Worm (Caenorhabditis elegans) whole organism, early embryonic: ENCODE measurements around the gene sumv-1.
A peak's percentile ranks its signal among the peaks of the same experiment; 100 is the strongest.

Source experiments
- B0310.2 ChIP-seq: sonication (generic microtip); optimal IDR thresholded peaks from 2 replicates; lab custom pipeline; 2016; ENCODE audit warnings: mild to moderate bottlenecking, missing genetic modification characterization, missing compliant biosample characterization
- F13C5.2 ChIP-seq: sonication (generic microtip); optimal IDR thresholded peaks from 2 replicates; lab custom pipeline; 2017; ENCODE audit warnings: mild to moderate bottlenecking, missing genetic modification characterization, inconsistent platforms, missing compliant biosample characterization
- aly-1 ChIP-seq: sonication (generic microtip); optimal IDR thresholded peaks from 2 replicates; lab custom pipeline; 2016; ENCODE audit warnings: missing genetic modification characterization, missing compliant biosample characterization
- ama-1 ChIP-seq: fragments of 150-350 bp; optimal IDR thresholded peaks from 2 replicates; lab custom pipeline; 2014
- ceh-13 ChIP-seq: fragments of 200-800 bp; sonication (Bioruptor generic); optimal IDR thresholded peaks from 2 replicates; lab custom pipeline; 2018; ENCODE audit warnings: mild to moderate bottlenecking, missing genetic modification characterization, missing compliant biosample characterization
- ceh-36 ChIP-seq: sonication (generic microtip); optimal IDR thresholded peaks from 2 replicates; lab custom pipeline; 2016; ENCODE audit warnings: missing genetic modification characterization, inconsistent platforms, missing compliant biosample characterization
- ets-7 ChIP-seq: sonication (generic microtip); optimal IDR thresholded peaks from 2 replicates; lab custom pipeline; 2016; ENCODE audit warnings: missing genotype, missing genetic modification characterization, missing compliant biosample characterization
- flt-1 ChIP-seq: fragments of 200-800 bp; sonication (Bioruptor generic); IDR thresholded peaks from 2 replicates; pipeline ENCODE4 v1.3.6; 2022; ENCODE audit warnings: missing genetic modification characterization, missing compliant biosample characterization
- hmbx-1 ChIP-seq: sonication (generic microtip); optimal IDR thresholded peaks from 2 replicates; lab custom pipeline; 2016; ENCODE audit warnings: mild to moderate bottlenecking, missing genetic modification characterization, missing compliant biosample characterization
- hmg-4 ChIP-seq: fragments of 200-800 bp; sonication (Bioruptor generic); optimal IDR thresholded peaks from 2 replicates; lab custom pipeline; 2018; ENCODE audit warnings: mild to moderate bottlenecking, missing genetic modification characterization, missing compliant biosample characterization
- hnd-1 ChIP-seq: sonication (generic microtip); optimal IDR thresholded peaks from 2 replicates; lab custom pipeline; 2016; ENCODE audit warnings: missing genetic modification characterization, missing compliant biosample characterization
- pes-1 ChIP-seq: fragments of 200-800 bp; sonication (Bioruptor generic); IDR thresholded peaks from 2 replicates; pipeline ENCODE4 v1.3.6; 2022; ENCODE audit warnings: missing genetic modification reagents, missing genetic modification characterization, missing compliant biosample characterization
- scrt-1 ChIP-seq: fragments of 200-800 bp; sonication (Bioruptor generic); IDR thresholded peaks from 2 replicates; pipeline ENCODE4 v1.3.6; 2022; ENCODE audit warnings: missing genetic modification characterization, missing compliant biosample characterization
- sea-1 ChIP-seq: fragments of 200-800 bp; sonication (Bioruptor generic); conservative IDR thresholded peaks from 2 replicates; pipeline ENCODE4 v1.3.6; 2022; ENCODE audit warnings: missing genetic modification characterization, missing compliant biosample characterization
- tbx-11 ChIP-seq: fragments of 200-800 bp; sonication (Bioruptor generic); IDR thresholded peaks from 2 replicates; pipeline ENCODE4 v1.3.6; 2022; ENCODE audit warnings: missing genetic modification characterization, missing compliant biosample characterization
- tbx-37 ChIP-seq: fragments of 200-800 bp; sonication (Bioruptor generic); conservative IDR thresholded peaks from 2 replicates; pipeline ENCODE4 v1.3.6; 2022; ENCODE audit warnings: missing genetic modification reagents, missing genetic modification characterization, missing compliant biosample characterization
- tra-4 ChIP-seq: sonication (generic microtip); optimal IDR thresholded peaks from 2 replicates; lab custom pipeline; 2017; ENCODE audit warnings: missing genetic modification characterization, missing compliant biosample characterization

The sumv-1 gene

DNA sequence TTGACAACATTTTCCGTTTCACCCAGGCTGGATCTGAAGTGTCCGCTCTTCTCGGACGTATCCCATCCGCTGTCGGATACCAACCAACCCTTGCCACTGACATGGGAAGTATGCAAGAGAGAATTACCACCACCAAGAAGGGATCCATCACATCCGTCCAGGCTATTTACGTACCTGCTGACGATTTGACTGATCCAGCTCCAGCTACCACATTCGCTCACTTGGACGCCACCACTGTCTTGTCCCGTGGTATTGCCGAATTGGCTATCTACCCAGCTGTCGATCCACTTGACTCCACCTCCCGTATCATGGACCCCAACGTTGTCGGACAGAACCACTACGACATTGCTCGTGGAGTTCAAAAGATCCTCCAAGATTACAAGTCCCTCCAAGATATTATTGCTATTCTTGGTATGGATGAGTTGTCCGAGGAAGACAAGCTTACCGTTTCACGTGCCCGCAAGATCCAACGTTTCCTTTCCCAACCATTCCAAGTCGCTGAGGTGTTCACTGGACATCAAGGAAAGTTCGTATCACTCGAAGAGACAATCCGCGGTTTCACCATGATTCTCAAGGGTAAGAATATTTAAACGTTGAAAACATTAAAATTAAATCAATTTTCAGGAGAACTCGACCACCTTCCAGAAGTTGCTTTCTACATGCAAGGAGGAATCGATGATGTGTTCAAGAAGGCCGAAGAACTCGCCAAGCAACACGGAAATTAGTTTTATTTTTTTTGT is 24.3 kb downstream of the sumv-1 start:
- TF ChIP-seq hmbx-1 (tag; lab: Kevin White, UChicago) (no peak), hnd-1 (tag; lab: Kevin White, UChicago) (no peak), ceh-13 (GFP tag; lab: Kevin White, UChicago) (no peak)

DNA sequence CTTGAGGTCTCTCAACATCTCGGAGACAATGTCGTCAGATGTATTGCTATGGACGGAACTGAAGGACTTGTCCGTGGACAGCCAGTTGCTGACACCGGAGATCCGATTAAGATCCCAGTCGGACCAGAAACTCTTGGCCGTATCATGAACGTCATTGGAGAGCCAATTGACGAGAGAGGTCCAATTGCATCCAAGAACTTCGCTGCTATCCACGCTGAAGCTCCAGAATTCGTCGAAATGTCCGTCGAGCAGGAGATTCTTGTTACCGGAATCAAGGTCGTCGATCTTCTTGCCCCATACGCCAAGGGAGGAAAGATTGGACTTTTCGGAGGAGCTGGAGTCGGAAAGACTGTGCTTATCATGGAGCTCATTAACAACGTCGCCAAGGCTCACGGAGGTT is 25.1 kb downstream of the sumv-1 start:
- TF ChIP-seq ama-1, result no peak
- TF ChIP-seq aly-1 (tag; lab: Kevin White, UChicago), result no peak
- no peak for TF ChIP-seq hmbx-1 (tag; lab: Kevin White, UChicago)
- no peak for TF ChIP-seq sea-1 (GFP tag; lab: Robert Waterston, UW)
- no peak for TF ChIP-seq scrt-1 (GFP tag; lab: Robert Waterston, UW)
- no peak for TF ChIP-seq F13C5.2 (tag; lab: Kevin White, UChicago)
- TF ChIP-seq hmg-4 (GFP tag; lab: Kevin White, UChicago), result no peak
- no peak for TF ChIP-seq B0310.2
- no peak for TF ChIP-seq ceh-36 (tag; lab: Kevin White, UChicago)
- TF ChIP-seq tbx-37 (GFP tag; lab: Robert Waterston, UW), result no peak
- no peak for TF ChIP-seq tbx-11
- TF ChIP-seq ceh-13 (GFP tag; lab: Kevin White, UChicago), result no peak
- no peak for TF ChIP-seq ets-7
- no peak for TF ChIP-seq tra-4
- no peak for TF ChIP-seq pes-1

DNA sequence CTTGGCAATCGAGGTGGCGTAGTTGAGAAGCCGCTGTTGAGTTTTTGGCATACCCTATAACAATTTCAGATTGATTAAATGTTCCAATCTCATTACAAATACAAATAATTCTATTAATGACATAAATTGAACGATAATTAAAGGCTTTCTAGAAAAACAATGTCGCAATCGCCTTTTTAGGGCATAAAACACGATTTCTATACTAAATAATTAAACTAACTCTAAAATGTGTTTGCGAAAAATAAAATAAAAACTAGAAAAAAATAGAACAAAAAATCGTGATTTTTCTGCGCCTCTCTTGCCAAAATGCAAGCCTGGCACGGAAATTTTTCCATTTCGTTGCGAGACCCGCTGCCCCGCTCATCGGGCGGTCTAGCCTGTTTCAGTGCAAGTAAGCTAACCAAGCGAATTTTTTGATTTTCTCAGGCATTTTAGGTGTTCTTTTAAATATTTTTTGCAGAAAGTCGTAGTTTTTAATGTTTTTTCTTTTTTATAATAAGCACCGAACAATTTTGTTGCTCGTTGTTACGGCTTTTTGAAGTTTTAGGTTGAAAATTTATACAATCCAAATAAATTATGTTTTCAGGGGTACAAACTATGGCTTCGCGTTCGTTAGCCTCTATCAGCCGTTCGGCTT is 26.0 kb downstream of the sumv-1 start, which contains the start of the genes C34E10.12, C34E10.10 and atp-2:
Gene C34E10.12 (minus strand): TSS at position 51 of the 637 bp plus-strand sequence.
Gene C34E10.10 (minus strand): TSS at position 54 of the 637 bp plus-strand sequence.
Gene atp-2 (plus strand): TSS at position 587 of the 637 bp plus-strand sequence.
- TF ChIP-seq tbx-37 (GFP tag; lab: Robert Waterston, UW) (no peak), pes-1 (peak; percentile 51; the same call in 1 of the 2 replicates), hmg-4 (GFP tag; lab: Kevin White, UChicago) (peak; percentile 14), B0310.2 (no peak), scrt-1 (GFP tag; lab: Robert Waterston, UW) (no peak), F13C5.2 (tag; lab: Kevin White, UChicago) (peak; percentile 75)

DNA sequence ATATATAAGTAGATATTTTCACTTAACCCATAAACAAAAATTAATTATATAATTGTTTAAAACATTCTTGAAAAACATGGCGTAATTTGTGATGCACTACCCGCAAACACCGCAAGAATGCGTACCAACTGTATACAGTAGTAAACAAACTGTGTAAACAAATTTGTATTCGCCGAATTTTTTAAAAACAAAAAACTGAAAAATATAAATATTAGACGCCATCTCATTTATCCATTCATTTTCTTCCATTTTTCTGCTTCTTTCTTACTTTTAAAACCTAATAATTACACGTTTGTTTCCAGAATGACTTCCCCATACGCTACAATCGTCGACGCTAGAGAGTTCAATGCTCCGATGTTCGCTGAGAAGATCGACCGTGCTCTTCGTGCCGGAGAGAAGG is 28.7 kb downstream of the sumv-1 start, which contains the start of gene nex-1:
Gene nex-1 (plus strand): TSS at position 301 of the 400 bp plus-strand sequence.
- TF ChIP-seq ets-7 (no peak), scrt-1 (GFP tag; lab: Robert Waterston, UW) (no peak), tbx-37 (GFP tag; lab: Robert Waterston, UW) (no peak), sea-1 (GFP tag; lab: Robert Waterston, UW) (no peak), ceh-36 (tag; lab: Kevin White, UChicago) (no peak), hnd-1 (tag; lab: Kevin White, UChicago) (no peak), hmbx-1 (tag; lab: Kevin White, UChicago) (no peak), F13C5.2 (tag; lab: Kevin White, UChicago) (no peak), ceh-13 (GFP tag; lab: Kevin White, UChicago) (no peak), ama-1 (no peak)

DNA sequence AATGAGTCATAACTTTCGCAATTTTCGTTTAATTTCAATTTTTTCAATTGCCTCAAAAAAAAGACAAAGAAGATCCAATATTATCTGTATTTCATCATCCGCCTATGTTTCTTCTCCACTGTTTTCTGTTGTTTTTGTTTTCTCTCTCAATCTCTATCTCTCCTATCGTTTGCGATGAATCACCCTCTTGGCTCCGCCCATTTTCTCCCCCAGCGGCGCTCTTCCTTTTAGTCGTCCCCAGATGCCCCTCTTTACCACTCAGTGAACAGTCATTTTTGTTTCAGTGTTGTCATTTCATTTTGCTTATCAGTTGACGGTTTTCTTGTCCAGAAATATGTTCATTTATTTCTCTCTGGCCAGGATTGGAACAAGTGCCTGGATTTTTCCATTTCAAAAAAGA is 29.1 kb downstream of the sumv-1 start:
- TF ChIP-seq ama-1 (no peak), ets-7 (no peak), ceh-36 (tag; lab: Kevin White, UChicago) (no peak), flt-1 (no peak), hmbx-1 (tag; lab: Kevin White, UChicago) (no peak), pes-1 (no peak), scrt-1 (GFP tag; lab: Robert Waterston, UW) (no peak), F13C5.2 (tag; lab: Kevin White, UChicago) (no peak), tra-4 (no peak), aly-1 (tag; lab: Kevin White, UChicago) (no peak), hnd-1 (tag; lab: Kevin White, UChicago) (no peak), B0310.2 (no peak)

DNA sequence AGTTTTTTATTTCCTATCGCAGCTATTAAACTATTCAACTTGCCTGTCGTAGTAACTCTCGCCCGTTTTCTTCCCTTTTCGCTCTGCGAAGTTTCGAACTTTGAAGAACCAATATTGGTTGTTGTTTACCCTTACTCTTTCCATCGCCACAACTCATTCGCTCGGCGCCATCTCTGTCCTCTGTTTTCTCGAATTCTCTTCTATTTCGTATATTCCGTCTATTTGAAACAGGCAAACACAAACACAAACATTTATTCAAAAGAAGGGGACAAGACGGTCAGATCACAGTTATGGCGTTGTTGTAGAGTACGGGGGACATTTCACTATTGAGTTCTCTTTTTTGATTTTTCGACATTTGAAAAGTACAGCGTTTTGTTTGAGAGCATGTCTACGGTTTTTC is 31.2 kb downstream of the sumv-1 start:
- TF ChIP-seq B0310.2 (no peak), ets-7 (no peak), flt-1 (no peak), hnd-1 (tag; lab: Kevin White, UChicago) (no peak), hmg-4 (GFP tag; lab: Kevin White, UChicago) (no peak), pes-1 (no peak), tbx-11 (no peak), ama-1 (no peak), ceh-36 (tag; lab: Kevin White, UChicago) (no peak), F13C5.2 (tag; lab: Kevin White, UChicago) (no peak), ceh-13 (GFP tag; lab: Kevin White, UChicago) (no peak), sea-1 (GFP tag; lab: Robert Waterston, UW) (no peak), aly-1 (tag; lab: Kevin White, UChicago) (no peak), tra-4 (no peak), hmbx-1 (tag; lab: Kevin White, UChicago) (no peak), scrt-1 (GFP tag; lab: Robert Waterston, UW) (no peak), tbx-37 (GFP tag; lab: Robert Waterston, UW) (no peak)

DNA sequence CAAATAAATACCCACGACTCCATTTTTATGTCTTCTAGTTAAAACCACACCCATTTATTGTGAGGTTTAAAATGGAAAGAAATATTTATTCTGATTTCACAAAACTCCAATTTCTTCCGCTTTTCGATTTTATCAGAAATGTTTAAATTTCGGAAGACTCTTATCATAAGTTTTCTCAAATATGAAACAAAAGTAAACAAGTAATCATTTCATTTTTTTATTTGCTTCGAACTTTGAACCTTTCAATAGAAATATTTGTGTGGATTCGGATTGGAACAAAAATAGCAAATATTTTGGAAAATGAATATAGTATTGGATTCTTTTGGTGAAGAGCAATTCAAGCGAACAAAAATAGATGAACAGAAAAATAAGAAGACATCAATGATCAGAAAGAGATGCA is 32.2 kb downstream of the sumv-1 start:
- TF ChIP-seq hmbx-1 (tag; lab: Kevin White, UChicago) (no peak), flt-1 (no peak), sea-1 (GFP tag; lab: Robert Waterston, UW) (no peak), ama-1 (no peak), tbx-11 (no peak), tra-4 (no peak), F13C5.2 (tag; lab: Kevin White, UChicago) (no peak), ceh-13 (GFP tag; lab: Kevin White, UChicago) (no peak), aly-1 (tag; lab: Kevin White, UChicago) (no peak), pes-1 (no peak), scrt-1 (GFP tag; lab: Robert Waterston, UW) (no peak), tbx-37 (GFP tag; lab: Robert Waterston, UW) (no peak), hnd-1 (tag; lab: Kevin White, UChicago) (no peak), ets-7 (no peak)
